Worm (Caenorhabditis elegans): ENCODE results near the gene nhr-100.
"Not testable (repeated sequence)": the region's sequence is repeated elsewhere in the genome, so short reads cannot be mapped to it uniquely, and the experiment has no call there.

The nhr-100 gene

DNA sequence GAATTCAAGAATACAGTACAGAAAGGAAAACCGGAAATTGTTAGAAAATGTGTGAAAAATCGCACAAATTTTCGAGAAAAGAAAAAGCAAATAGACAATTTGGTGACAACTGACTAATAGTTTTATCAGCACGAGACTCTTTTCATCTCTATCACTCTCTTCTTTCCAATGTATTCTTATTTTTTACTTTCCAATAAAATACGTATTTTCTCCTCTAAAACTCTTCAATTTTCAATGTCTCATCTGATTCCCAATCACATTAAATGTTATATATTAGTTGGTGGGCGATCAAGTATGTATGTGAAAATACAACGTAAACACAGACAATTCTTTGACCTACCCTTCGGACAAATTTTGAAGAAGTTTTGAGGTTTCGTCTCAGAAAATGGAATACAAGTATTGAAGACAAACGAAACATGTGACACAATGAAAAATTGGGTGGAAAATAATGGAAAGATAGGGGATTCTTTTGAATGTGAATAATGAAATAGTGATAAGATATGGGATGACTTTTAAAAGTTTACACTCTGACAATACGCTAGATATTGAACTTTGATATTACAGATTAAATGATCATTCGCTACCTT is 8.8 kb downstream of the nhr-100 start, which contains the start of gene cka-1:
Gene cka-1, minus strand, starts transcription at position 418 of the 587 bp plus-strand sequence.
- no peak for TF ChIP-seq alr-1 (tag; optimal IDR thresholded peaks at IDR 0.05)
- peak; percentile 26 for TF ChIP-seq nhr-129 (tag; optimal IDR thresholded peaks at IDR 0.05)
- peak; percentile 31 for TF ChIP-seq F13H6.1 (tag; optimal IDR thresholded peaks at IDR 0.05)
- TF ChIP-seq sem-4 (tag; optimal IDR thresholded peaks at IDR 0.05) = peak; percentile 20
- TF ChIP-seq ztf-4 (tag; optimal IDR thresholded peaks at IDR 0.05) = no peak
- TF ChIP-seq skn-1 (tag; optimal IDR thresholded peaks at IDR 0.05) = no peak
- TF ChIP-seq fos-1 (tag; optimal IDR thresholded peaks at IDR 0.05) = peak; percentile 63
- TF ChIP-seq gmeb-1 (tag; optimal IDR thresholded peaks at IDR 0.05) = no peak
- no peak for TF ChIP-seq ceh-16 (tag; optimal IDR thresholded peaks at IDR 0.05)
- TF ChIP-seq nhr-21 (tag; optimal IDR thresholded peaks at IDR 0.05) = no peak
- TF ChIP-seq aly-2 (tag; optimal IDR thresholded peaks at IDR 0.05) = no peak
- peak; percentile 0 for TF ChIP-seq sma-9 (GFP tag; optimal IDR thresholded peaks at IDR 0.05)
- TF ChIP-seq sma-9 (tag; optimal IDR thresholded peaks at IDR 0.05) = no peak
- TF ChIP-seq sma-3 (GFP tag; optimal IDR thresholded peaks at IDR 0.05) = peak; percentile 19

DNA sequence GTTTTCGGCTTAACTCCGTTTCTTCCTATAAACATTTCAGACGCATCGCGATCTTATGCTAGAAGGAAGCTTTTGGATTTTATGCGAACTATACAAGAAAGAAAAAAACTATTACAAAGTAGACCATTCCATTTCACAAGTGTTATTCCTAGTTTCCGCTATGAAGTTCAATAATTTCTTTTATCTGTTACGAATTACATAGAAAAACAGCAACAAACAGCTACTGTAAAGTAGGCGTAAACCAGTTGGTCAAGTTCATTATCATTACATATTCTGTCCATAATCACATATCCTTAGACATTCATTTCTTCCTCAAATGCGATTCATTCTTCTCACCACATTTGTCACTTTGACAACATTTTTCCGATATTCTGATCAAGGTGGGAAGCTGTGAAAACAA is 9.7 kb downstream of the nhr-100 start, which contains the start of gene C28D4.10:
Gene C28D4.10, plus strand, starts transcription at position 301 of the 400 bp plus-strand sequence.
- no peak for TF ChIP-seq crh-2 (tag; optimal IDR thresholded peaks at IDR 0.05)
- TF ChIP-seq alr-1 (tag; optimal IDR thresholded peaks at IDR 0.05) = no peak
- no peak for TF ChIP-seq sma-9 (GFP tag; optimal IDR thresholded peaks at IDR 0.05)
- no peak for TF ChIP-seq sma-9 (tag; optimal IDR thresholded peaks at IDR 0.05)
- TF ChIP-seq unc-55 (GFP tag; optimal IDR thresholded peaks at IDR 0.05) = no peak
- no peak for TF ChIP-seq mdl-1 (tag; optimal IDR thresholded peaks at IDR 0.05)
- no peak for TF ChIP-seq skn-1 (tag; optimal IDR thresholded peaks at IDR 0.05)
- TF ChIP-seq nhr-77 (tag; optimal IDR thresholded peaks at IDR 0.05) = no peak
- no peak for TF ChIP-seq mab-5 (tag; optimal IDR thresholded peaks at IDR 0.05)
- no peak for TF ChIP-seq egl-27 (tag; optimal IDR thresholded peaks at IDR 0.05)
- no peak for TF ChIP-seq ama-1 (optimal IDR thresholded peaks at IDR 0.05)
- no peak for TF ChIP-seq ZK546.5 (tag; optimal IDR thresholded peaks at IDR 0.05)
- no peak for TF ChIP-seq nhr-6 (tag; optimal IDR thresholded peaks at IDR 0.05)
- no peak for TF ChIP-seq peb-1 (tag; optimal IDR thresholded peaks at IDR 0.05)

DNA sequence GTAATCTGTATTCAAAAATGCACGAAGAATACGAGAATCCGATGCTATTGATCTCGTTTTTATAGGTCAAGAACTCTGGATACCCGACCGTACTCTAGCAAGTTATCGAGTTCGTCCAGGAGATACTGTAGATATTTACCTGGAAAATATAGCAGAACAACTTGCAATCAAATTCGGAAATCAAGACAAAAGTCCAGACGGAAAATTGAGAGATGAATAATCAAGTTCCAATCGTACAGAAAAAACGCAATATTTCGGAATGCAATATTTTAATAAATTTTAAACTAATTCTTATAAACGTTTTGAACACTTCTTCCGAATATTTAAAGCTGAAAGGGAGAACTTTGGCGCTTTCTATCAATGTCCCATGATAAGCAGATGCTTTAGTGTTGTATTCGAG is 10.5 kb downstream of the nhr-100 start:
- TF ChIP-seq alr-1 (tag; optimal IDR thresholded peaks at IDR 0.05) = no peak

DNA sequence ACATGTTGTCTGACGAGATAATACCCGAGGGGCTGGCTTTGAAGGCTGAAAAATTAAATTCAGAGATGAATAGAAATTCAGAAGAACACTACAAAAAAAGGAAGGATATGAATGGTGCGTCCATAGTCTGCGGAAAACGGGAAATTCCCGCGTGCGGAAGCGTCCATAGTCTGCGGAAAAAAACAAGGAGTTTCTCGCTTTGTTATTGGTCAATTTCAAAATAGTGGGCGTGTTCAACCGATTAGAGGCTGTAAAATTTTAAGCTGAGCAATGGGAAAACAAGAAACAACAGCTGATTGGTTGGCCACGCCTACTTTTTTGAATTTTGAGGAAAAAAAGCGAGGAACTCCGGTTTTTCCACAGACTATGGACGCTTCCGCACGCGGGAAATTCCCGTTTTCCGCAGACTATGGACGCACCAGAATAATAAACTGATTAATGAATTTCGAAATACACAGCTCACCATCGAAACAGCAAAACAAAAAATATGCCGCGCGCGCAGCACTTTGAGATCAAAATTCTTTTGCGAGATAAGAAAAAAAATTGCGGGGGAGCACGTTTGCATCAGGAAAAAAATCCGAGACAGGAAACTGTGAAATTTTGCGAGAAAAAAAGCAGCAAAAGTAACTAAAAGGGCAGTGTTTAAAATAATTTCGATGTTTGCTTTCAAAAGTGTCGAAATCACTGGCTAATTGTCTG is 12.5 kb downstream of the nhr-100 start, which contains the start of gene gln-6:
Gene gln-6, minus strand, starts transcription at position 51 of the 699 bp plus-strand sequence.
- not testable (repeated sequence) for TF ChIP-seq blmp-1 (tag; optimal IDR thresholded peaks at IDR 0.05; ENCODE audit: insufficient read depth); ztf-11 (tag; optimal IDR thresholded peaks at IDR 0.05); nhr-23 (tag; optimal IDR thresholded peaks at IDR 0.05)

DNA sequence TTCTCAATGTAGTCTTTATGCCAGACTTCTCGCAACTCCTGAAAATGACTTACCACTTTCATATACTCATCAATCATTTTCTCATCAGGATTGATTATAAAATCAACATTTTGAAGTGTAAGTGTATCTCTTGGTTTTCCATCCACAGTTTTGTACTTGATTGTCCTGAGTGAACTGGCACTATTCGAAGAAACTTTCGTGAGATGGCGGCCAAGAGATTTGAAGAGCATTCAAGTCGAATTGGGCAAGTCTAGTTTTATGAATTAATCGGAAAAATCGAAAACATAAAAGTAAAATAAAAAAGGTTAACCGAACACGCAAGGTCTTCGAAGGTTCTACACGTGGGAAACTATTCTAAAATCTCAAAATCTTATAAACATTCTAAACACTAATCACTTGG is 14.4 kb downstream of the nhr-100 start, which contains the start of gene C28D4.7:
Gene C28D4.7, minus strand, starts transcription at position 265 of the 400 bp plus-strand sequence.
- no peak for TF ChIP-seq peb-1 (tag; optimal IDR thresholded peaks at IDR 0.05)

DNA sequence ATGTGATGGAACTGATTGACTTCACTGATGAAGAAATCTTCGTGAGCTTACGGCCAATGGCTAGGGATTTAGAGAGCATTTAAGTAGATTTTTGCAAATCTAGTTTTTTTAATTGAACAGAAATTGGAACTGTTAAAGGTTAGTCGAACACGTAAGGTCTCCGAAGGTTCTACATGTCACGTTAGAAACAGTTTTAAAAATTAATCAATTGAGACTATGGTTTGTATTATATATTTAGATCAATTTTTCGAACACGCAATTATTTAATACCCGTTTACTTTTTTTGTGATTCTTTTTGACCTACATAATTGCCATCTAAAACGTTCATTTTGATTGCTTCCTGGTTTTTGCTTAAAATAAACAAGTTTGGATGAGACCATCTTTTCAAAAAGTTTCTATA is 16.4 kb downstream of the nhr-100 start, which contains the start of gene C28D4.4:
Gene C28D4.4, minus strand, starts transcription at position 101 of the 400 bp plus-strand sequence.
- no peak for TF ChIP-seq sma-9 (GFP tag; optimal IDR thresholded peaks at IDR 0.05)
- TF ChIP-seq sma-9 (tag; optimal IDR thresholded peaks at IDR 0.05) = no peak
- no peak for TF ChIP-seq elt-1 (tag; optimal IDR thresholded peaks at IDR 0.05)
- TF ChIP-seq ztf-1 (GFP tag; conservative IDR thresholded peaks at IDR 0.05) = no peak
- TF ChIP-seq dmd-4 (tag; optimal IDR thresholded peaks at IDR 0.05) = no peak
- no peak for TF ChIP-seq nhr-129 (tag; optimal IDR thresholded peaks at IDR 0.05)
- TF ChIP-seq nhr-23 (tag; optimal IDR thresholded peaks at IDR 0.05) = no peak
- no peak for TF ChIP-seq zag-1 (tag; optimal IDR thresholded peaks at IDR 0.05)
- no peak for TF ChIP-seq ZK546.5 (tag; optimal IDR thresholded peaks at IDR 0.05)
- TF ChIP-seq elt-3 (tag; optimal IDR thresholded peaks at IDR 0.05) = no peak
- TF ChIP-seq nhr-11 (tag; optimal IDR thresholded peaks at IDR 0.05) = no peak

All from whole organism, L2 larva.